Fruit fly (Drosophila melanogaster) whole organism, embryonic: ENCODE measurements around the gene CG3368.

ENCODE experiments used
- BEAF-32 ChIP-seq: fragments of 200-800 bp; sonication (Bioruptor generic); optimal IDR thresholded peaks from 3 replicates; lab custom pipeline; 2017; ENCODE audit warnings: missing biosample characterization, missing genetic modification characterization, mild to moderate bottlenecking, moderate library complexity, missing genetic modification reagents
- C15 ChIP-seq: fragments of 200-800 bp; sonication (Bioruptor generic); IDR thresholded peaks from 3 replicates; pipeline ENCODE4 v1.3.6; 2022; ENCODE audit warnings: missing biosample characterization, missing genetic modification characterization
- CG10431 ChIP-seq: fragments of 200-800 bp; sonication (Bioruptor generic); optimal IDR thresholded peaks from 3 replicates; lab custom pipeline; 2018; ENCODE audit warnings: missing biosample characterization, mild to moderate bottlenecking, missing genetic modification characterization
- CG11695 ChIP-seq: fragments of 200-800 bp; sonication (Bioruptor generic); IDR thresholded peaks from 3 replicates; pipeline ENCODE4 v1.3.6; 2022; ENCODE audit warnings: missing biosample characterization, missing genetic modification characterization
- CG11723 ChIP-seq: fragments of 200-800 bp; sonication (Bioruptor generic); optimal IDR thresholded peaks from 2 replicates; lab custom pipeline; 2017; ENCODE audit warnings: missing biosample characterization, mild to moderate bottlenecking, missing genetic modification characterization
- CG12104 ChIP-seq: fragments of 200-800 bp; sonication (Bioruptor generic); optimal IDR thresholded peaks from 3 replicates; lab custom pipeline; 2016; ENCODE audit warnings: missing biosample characterization, missing genetic modification characterization
- CG12391 ChIP-seq: fragments of 200-800 bp; sonication (Bioruptor generic); optimal IDR thresholded peaks from 3 replicates; lab custom pipeline; 2018; ENCODE audit warnings: missing biosample characterization, mild to moderate bottlenecking, missing genetic modification characterization, moderate library complexity
- CG13624 ChIP-seq: fragments of 200-800 bp; sonication (Bioruptor generic); optimal IDR thresholded peaks from 2 replicates; lab custom pipeline; 2016; ENCODE audit warnings: missing biosample characterization, missing genetic modification characterization
- CG31441 ChIP-seq: fragments of 200-800 bp; sonication (Bioruptor generic); IDR thresholded peaks from 2 replicates; pipeline ENCODE4 v1.3.6; 2022; ENCODE audit warnings: missing biosample characterization, missing genetic modification characterization
- CG3407 ChIP-seq: fragments of 200-800 bp; sonication (Bioruptor generic); optimal IDR thresholded peaks from 2 replicates; lab custom pipeline; 2018; ENCODE audit warnings: missing biosample characterization, mild to moderate bottlenecking, missing genetic modification characterization
- CG34224 ChIP-seq: fragments of 200-800 bp; sonication (Bioruptor generic); IDR thresholded peaks from 3 replicates; pipeline ENCODE4 v1.3.6; 2022; ENCODE audit warnings: missing biosample characterization, missing genetic modification characterization; ENCODE audit not compliant: partially characterized antibody
- CG34376 ChIP-seq: fragments of 200-800 bp; sonication (Bioruptor generic); optimal IDR thresholded peaks from 2 replicates; lab custom pipeline; 2018; ENCODE audit warnings: missing biosample characterization, mild to moderate bottlenecking, missing genetic modification characterization
- CG3726 ChIP-seq: fragments of 200-800 bp; sonication (Bioruptor generic); IDR thresholded peaks from 3 replicates; pipeline ENCODE4, ENCODE4 v1.3.6; 2022; ENCODE audit warnings: missing biosample characterization, missing genetic modification characterization
- CG42726 ChIP-seq: fragments of 200-800 bp; sonication (Bioruptor generic); IDR thresholded peaks from 2 replicates; pipeline ENCODE4 v1.3.6; 2022; ENCODE audit warnings: missing biosample characterization, missing genetic modification characterization; ENCODE audit not compliant: partially characterized antibody
- CG4328 ChIP-seq: fragments of 200-800 bp; sonication (Bioruptor generic); optimal IDR thresholded peaks from 3 replicates; lab custom pipeline; 2017; ENCODE audit warnings: missing biosample characterization, missing genetic modification reagents, missing genetic modification characterization
- CG8478 ChIP-seq: fragments of >200 bp; optimal IDR thresholded peaks from 2 replicates; lab custom pipeline; 2018
- CG9876 ChIP-seq: fragments of 200-800 bp; sonication (Bioruptor generic); optimal IDR thresholded peaks from 2 replicates; lab custom pipeline; 2016; ENCODE audit warnings: missing biosample characterization, missing genetic modification characterization
- D ChIP-seq, 2 experiments: fragments of 200-800 bp in 1 of 2; fragments of >200 bp in 1 of 2; sonication (Bioruptor generic) in 1 of 2; optimal IDR thresholded peaks; 2 replicates in 1 of 2; 3 replicates in 1 of 2; lab custom pipeline; 2017; ENCODE audit warnings: mild to moderate bottlenecking in 1 of 2, missing biosample characterization in 1 of 2, missing genetic modification characterization in 1 of 2, missing genetic modification reagents in 1 of 2
- Ets65A ChIP-seq: fragments of 200-800 bp; sonication (Bioruptor generic); peaks from one replicate; lab custom pipeline; 2016; ENCODE audit warnings: missing biosample characterization, missing genetic modification characterization
- Fer1 ChIP-seq: fragments of 200-800 bp; sonication (Bioruptor generic); optimal IDR thresholded peaks from 2 replicates; lab custom pipeline; 2017; ENCODE audit warnings: missing biosample characterization, mild to moderate bottlenecking, missing genetic modification characterization
- GATAe ChIP-seq: fragments of 200-800 bp; sonication (Bioruptor generic); conservative IDR thresholded peaks from 2 replicates; pipeline ENCODE4 v1.3.6; 2022; ENCODE audit warnings: missing biosample characterization, missing genetic modification characterization
- HLHmδ ChIP-seq: fragments of 200-800 bp; sonication (Bioruptor generic); optimal IDR thresholded peaks from 2 replicates; lab custom pipeline; 2018; ENCODE audit warnings: missing biosample characterization, mild to moderate bottlenecking, missing genetic modification characterization, moderate library complexity
- Jarid2 ChIP-seq: fragments of 200-800 bp; sonication (Bioruptor generic); optimal IDR thresholded peaks from 3 replicates; lab custom pipeline; 2017; ENCODE audit warnings: mild to moderate bottlenecking, missing biosample characterization, missing genetic modification reagents, missing genetic modification characterization
- Mad ChIP-seq: fragments of 200-800 bp; sonication (Bioruptor generic); optimal IDR thresholded peaks from 2 replicates; lab custom pipeline; 2016; ENCODE audit warnings: missing biosample characterization, missing genetic modification characterization
- NFAT ChIP-seq: fragments of 200-800 bp; sonication (Bioruptor generic); IDR thresholded peaks from 2 replicates; pipeline ENCODE4 v1.3.6; 2022; ENCODE audit warnings: missing biosample characterization, missing genetic modification characterization
- Neu2 ChIP-seq: fragments of 200-800 bp; sonication (Bioruptor generic); optimal IDR thresholded peaks from 3 replicates; lab custom pipeline; 2016; ENCODE audit warnings: missing biosample characterization, missing genetic modification characterization, borderline replicate concordance
- Nf-YA ChIP-seq: fragments of 200-800 bp; sonication (Bioruptor generic); IDR thresholded peaks from 2 replicates; pipeline ENCODE4 v1.3.6; 2022; ENCODE audit warnings: missing biosample characterization, missing genetic modification characterization
- NfI ChIP-seq: fragments of 200-800 bp; sonication (Bioruptor generic); optimal IDR thresholded peaks from 3 replicates; lab custom pipeline; 2018; ENCODE audit warnings: missing biosample characterization, mild to moderate bottlenecking, missing genetic modification characterization, moderate library complexity
- Poxn ChIP-seq: fragments of 200-800 bp; sonication (Bioruptor generic); IDR thresholded peaks from 2 replicates; pipeline ENCODE4 v1.3.6; 2022; ENCODE audit warnings: missing biosample characterization, missing genetic modification characterization
- ase ChIP-seq: fragments of 200-800 bp; sonication (Bioruptor generic); IDR thresholded peaks from 3 replicates; pipeline ENCODE4 v1.3.6; 2022; ENCODE audit warnings: missing biosample characterization, missing genetic modification characterization
- cas ChIP-seq: fragments of 200-800 bp; sonication (Bioruptor generic); IDR thresholded peaks from 2 replicates; pipeline ENCODE4 v1.3.6; 2022; ENCODE audit warnings: missing biosample characterization, missing genetic modification characterization
- chn ChIP-seq: fragments of 200-800 bp; sonication (Bioruptor generic); optimal IDR thresholded peaks from 2 replicates; lab custom pipeline; 2016; ENCODE audit warnings: missing biosample characterization, missing genetic modification characterization
- dm ChIP-seq: fragments of 200-800 bp; sonication (Bioruptor generic); optimal IDR thresholded peaks from 3 replicates; lab custom pipeline; 2016; ENCODE audit warnings: missing biosample characterization, missing genetic modification characterization
- emc ChIP-seq: fragments of 200-800 bp; sonication (Bioruptor generic); optimal IDR thresholded peaks from 2 replicates; lab custom pipeline; 2016; ENCODE audit warnings: missing biosample characterization, missing genetic modification characterization
- esg ChIP-seq: fragments of 200-800 bp; sonication (Bioruptor generic); conservative IDR thresholded peaks from 2 replicates; pipeline ENCODE4 v1.3.6; 2022; ENCODE audit warnings: missing biosample characterization, missing genetic modification characterization
- eve ChIP-seq, 2 experiments: fragments of >200 bp; optimal IDR thresholded peaks; 2 replicates each; lab custom pipeline; 2017; ENCODE audit warnings: missing biosample characterization in 2 of 2, missing genetic modification characterization in 2 of 2
- insv ChIP-seq, 2 experiments: fragments of 200-800 bp; sonication (Bioruptor generic); optimal IDR thresholded peaks; 3 replicates each; lab custom pipeline; 2016 to 2018; ENCODE audit warnings: missing biosample characterization in 2 of 2, missing genetic modification characterization in 2 of 2
- lab ChIP-seq: fragments of 200-800 bp; sonication (Bioruptor generic); optimal IDR thresholded peaks from 3 replicates; lab custom pipeline; 2017; ENCODE audit warnings: missing biosample characterization, missing genetic modification characterization, mild to moderate bottlenecking, moderate library complexity, missing genetic modification reagents
- lbe ChIP-seq: fragments of 200-800 bp; sonication (Bioruptor generic); optimal IDR thresholded peaks from 2 replicates; lab custom pipeline; 2016; ENCODE audit warnings: missing biosample characterization, mild to moderate bottlenecking, missing genetic modification characterization
- onecut ChIP-seq: fragments of 200-800 bp; sonication (Bioruptor generic); IDR thresholded peaks from 2 replicates; pipeline ENCODE4 v1.3.6; 2022; ENCODE audit warnings: missing biosample characterization, missing genetic modification characterization
- pan ChIP-seq, 4 experiments: fragments of >200 bp in 3 of 4; fragments of 200-800 bp in 1 of 4; sonication (Bioruptor generic) in 1 of 4; optimal IDR thresholded peaks in 3 of 4; IDR thresholded peaks in 1 of 4; 2 replicates each; pipeline versions ENCODE4 v1.3.6 to Lab custom; 2017 to 2022; ENCODE audit warnings: missing biosample characterization in 2 of 4, missing genetic modification characterization in 2 of 4, mixed read lengths in 1 of 4
- pho ChIP-seq: fragments of 200-800 bp; sonication (Bioruptor generic); optimal IDR thresholded peaks from 2 replicates; lab custom pipeline; 2016; ENCODE audit warnings: missing biosample characterization, missing genetic modification characterization
- psq ChIP-seq: fragments of 200-800 bp; sonication (Bioruptor generic); optimal IDR thresholded peaks from 2 replicates; lab custom pipeline; 2017; ENCODE audit warnings: missing biosample characterization, missing genetic modification characterization
- sima ChIP-seq: fragments of 200-800 bp; sonication (Bioruptor generic); optimal IDR thresholded peaks from 2 replicates; lab custom pipeline; 2016; ENCODE audit warnings: missing biosample characterization, missing genetic modification characterization
- stc ChIP-seq: fragments of 200-800 bp; sonication (Bioruptor generic); IDR thresholded peaks from 2 replicates; pipeline ENCODE4 v1.3.6; 2022; ENCODE audit warnings: missing biosample characterization, missing genetic modification characterization
- stwl ChIP-seq: fragments of 200-800 bp; sonication (Bioruptor generic); optimal IDR thresholded peaks from 3 replicates; lab custom pipeline; 2018; ENCODE audit warnings: missing biosample characterization, mild to moderate bottlenecking, missing genetic modification characterization, moderate library complexity
- tin ChIP-seq: fragments of 200-800 bp; sonication (Bioruptor generic); optimal IDR thresholded peaks from 3 replicates; lab custom pipeline; 2016; ENCODE audit warnings: missing biosample characterization, missing genetic modification characterization
- tll ChIP-seq, 2 experiments: fragments of 200-800 bp in 1 of 2; fragments of >200 bp in 1 of 2; sonication (Bioruptor generic) in 1 of 2; optimal IDR thresholded peaks; 2 replicates each; lab custom pipeline; 2017 to 2019; ENCODE audit warnings: missing biosample characterization in 2 of 2, missing genetic modification characterization in 2 of 2, mild to moderate bottlenecking in 1 of 2, moderate library complexity in 1 of 2
- trem ChIP-seq: fragments of 200-800 bp; optimal IDR thresholded peaks from 3 replicates; lab custom pipeline; 2019; ENCODE audit warnings: missing biosample characterization, mild to moderate bottlenecking, missing genetic modification characterization, moderate library complexity
- usp ChIP-seq: fragments of >200 bp; optimal IDR thresholded peaks from 2 replicates; lab custom pipeline; 2017; ENCODE audit warnings: missing biosample characterization, missing genetic modification characterization
- zen ChIP-seq: fragments of 200-800 bp; sonication (Bioruptor generic); optimal IDR thresholded peaks from 3 replicates; lab custom pipeline; 2018; ENCODE audit warnings: missing biosample characterization, mild to moderate bottlenecking, missing genetic modification characterization, moderate library complexity

CG3368 gene

dm6 chr3R:27246264-27246663 lies 37.3 kb upstream of the CG3368 start (continued):
- TF ChIP-seq usp (no peak), insv (GFP tag; optimal IDR thresholded peaks at IDR 0.05; lab: Kevin White, UChicago) (no peak), GATAe (GFP tag; lab: Robert Waterston, UW) (no peak), CG12391 (peak; percentile 91), psq (GFP tag; lab: Kevin White, UChicago) (peak; percentile 52), dm (GFP tag; lab: Kevin White, UChicago) (no peak), chn (GFP tag; lab: Kevin White, UChicago) (no peak), esg (GFP tag; lab: Robert Waterston, UW) (peak; percentile 68), CG34376 (GFP tag; lab: Kevin White, UChicago) (no peak), tin (GFP tag; lab: Kevin White, UChicago) (peak; percentile 61), ase (GFP tag; lab: Robert Waterston, UW) (peak; percentile 51; the same call in 2 of the 3 replicates), pan (optimal IDR thresholded peaks at IDR 0.05; lab: Kevin White, UChicago) (no peak), pan (GFP tag; optimal IDR thresholded peaks at IDR 0.05 in 1 of 2, IDR thresholded peaks at IDR 0.05 in 1 of 2) (peak in 1 of 2 experiments; percentile 81), trem (tag; lab: Kevin White, UChicago) (peak; percentile 87), sima (no peak), CG42726 (GFP tag; lab: Robert Waterston, UW) (no peak), CG12104 (GFP tag; lab: Kevin White, UChicago) (peak; percentile 75), emc (no peak), lbe (GFP tag; lab: Kevin White, UChicago) (no peak), CG34224 (no peak), NFAT (GFP tag; lab: Robert Waterston, UW) (no peak), stwl (tag; lab: Kevin White, UChicago) (no peak), tll (GFP tag; optimal IDR thresholded peaks at IDR 0.05; lab: Kevin White, UChicago) (no peak), CG31441 (peak; percentile 96), CG3407 (peak; percentile 44), lab (GFP tag; lab: Kevin White, UChicago) (peak; percentile 79), C15 (no peak), CG4328 (GFP tag; lab: Kevin White, UChicago) (peak; percentile 72), Jarid2 (GFP tag; lab: Kevin White, UChicago) (peak; percentile 30), NfI (GFP tag; lab: Kevin White, UChicago) (peak; percentile 52), Poxn (GFP tag; lab: Robert Waterston, UW) (no peak), BEAF-32 (GFP tag; lab: Kevin White, UChicago) (no peak), CG11695 (peak; percentile 89; the same call in 2 of the 3 replicates), Fer1 (GFP tag; lab: Kevin White, UChicago) (peak; percentile 81), Mad (no peak), CG9876 (GFP tag; lab: Kevin White, UChicago) (no peak), CG8478 (lab: Kevin White, UChicago) (no peak), Neu2 (GFP tag; lab: Kevin White, UChicago) (no peak), pho (GFP tag; lab: Kevin White, UChicago) (no peak), Ets65A (GFP tag; lab: Kevin White, UChicago) (no peak), cas (GFP tag; lab: Robert Waterston, UW) (no peak), zen (tag; lab: Kevin White, UChicago) (peak; percentile 61), CG13624 (no peak), onecut (GFP tag; lab: Robert Waterston, UW) (peak; percentile 56), CG11723 (peak; percentile 26), D (optimal IDR thresholded peaks at IDR 0.05; lab: Kevin White, UChicago) (no peak), D (GFP tag; optimal IDR thresholded peaks at IDR 0.05; lab: Kevin White, UChicago) (peak; percentile 72), eve (GFP tag; optimal IDR thresholded peaks at IDR 0.05; lab: Kevin White, UChicago) (no peak), HLHmδ (no peak), CG10431 (GFP tag; lab: Kevin White, UChicago) (peak; percentile 27), stc (peak; percentile 80), CG3726 (GFP tag; lab: Robert Waterston, UW) (no peak), Nf-YA (no peak)
